Fruit fly (Drosophila melanogaster): Measurements from ENCODE around the gene twin.

The twin gene

dm6 chr3R:24193373-24193879 is 28.3 kb downstream of the twin start, which contains the start of the genes SMC6 and CG6204 (continued):
- TF ChIP-seq CG13287 (GFP tag; IDR thresholded peaks at IDR 0.05; ENCODE audit: partially characterized antibody) (peak; percentile 52), NC2β (GFP tag; optimal IDR thresholded peaks at IDR 0.05) (peak; percentile 77), CG4404 (GFP tag; IDR thresholded peaks at IDR 0.05) (peak; percentile 95), gsb (GFP tag; IDR thresholded peaks at IDR 0.05) (peak; percentile 85), CG12071 (GFP tag; optimal IDR thresholded peaks at IDR 0.05) (peak; percentile 89), CG31224 (GFP tag; IDR thresholded peaks at IDR 0.05) (peak; percentile 89), mirr (GFP tag; optimal IDR thresholded peaks at IDR 0.05) (peak; percentile 83), al (GFP tag; IDR thresholded peaks at IDR 0.05) (peak; percentile 95), Usf (GFP tag; optimal IDR thresholded peaks at IDR 0.05) (peak; percentile 88), CG11247 (GFP tag; IDR thresholded peaks at IDR 0.05) (peak; percentile 94), CG5180 (GFP tag; optimal IDR thresholded peaks at IDR 0.05) (no peak), CG4707 (GFP tag; optimal IDR thresholded peaks at IDR 0.05) (peak; percentile 78), gem (tag; optimal IDR thresholded peaks at IDR 0.05) (peak; percentile 97), Blimp-1 (GFP tag; optimal IDR thresholded peaks at IDR 0.05) (peak; percentile 90), nau (GFP tag; optimal IDR thresholded peaks at IDR 0.05) (no peak), CG15269 (tag; optimal IDR thresholded peaks at IDR 0.05) (peak; percentile 96), Hmr (GFP tag; optimal IDR thresholded peaks at IDR 0.05) (peak; percentile 94), lab (GFP tag; optimal IDR thresholded peaks at IDR 0.05) (peak; percentile 95), Dad (GFP tag; optimal IDR thresholded peaks at IDR 0.05) (peak; percentile 78), Dek (tag; optimal IDR thresholded peaks at IDR 0.05) (peak; percentile 94), CG7357 (GFP tag; IDR thresholded peaks at IDR 0.05) (peak; percentile 90), pros (GFP tag; optimal IDR thresholded peaks at IDR 0.05) (peak; percentile 20), MESR4 (GFP tag; optimal IDR thresholded peaks at IDR 0.05) (no peak), ttk (GFP tag; IDR thresholded peaks at IDR 0.05) (peak; percentile 89), kay (GFP tag; optimal IDR thresholded peaks at IDR 0.05) (peak; percentile 85), CG17612 (GFP tag; IDR thresholded peaks at IDR 0.05) (peak; percentile 75), Optix (GFP tag; IDR thresholded peaks at IDR 0.05) (no peak), CG8944 (GFP tag; optimal IDR thresholded peaks at IDR 0.05) (peak; percentile 70), CG11456 (GFP tag; IDR thresholded peaks at IDR 0.05) (peak; percentile 93), CkIIα-i1 (GFP tag; IDR thresholded peaks at IDR 0.05) (peak; percentile 70; the same call in 1 of the 2 replicates), Med (GFP tag) (peak; percentile 96), zfh1 (GFP tag; IDR thresholded peaks at IDR 0.05) (peak; percentile 93), bab2 (GFP tag; optimal IDR thresholded peaks at IDR 0.05) (peak; percentile 83), repo (GFP tag; optimal IDR thresholded peaks at IDR 0.05) (peak; percentile 68), CG1233 (GFP tag; optimal IDR thresholded peaks at IDR 0.05) (peak; percentile 90), CG8089 (GFP tag; optimal IDR thresholded peaks at IDR 0.05) (peak; percentile 53), CG1529 (GFP tag; optimal IDR thresholded peaks at IDR 0.05) (peak; percentile 71), CG3163 (GFP tag; optimal IDR thresholded peaks at IDR 0.05) (peak; percentile 38), CG33557 (GFP tag; optimal IDR thresholded peaks at IDR 0.05) (peak; percentile 87)

dm6 chr3R:24188619-24189018 is 33.1 kb downstream of the twin start, which contains the start of gene CG5515:
CG5515 (minus strand) TSS chr3R:24188896.
- TF ChIP-seq CG3838 (GFP tag; optimal IDR thresholded peaks at IDR 0.05) (no peak), NFAT (GFP tag; IDR thresholded peaks at IDR 0.05) (peak; percentile 70), E2f1 (GFP tag; IDR thresholded peaks at IDR 0.05) (peak; percentile 75), Hr78 (GFP tag; optimal IDR thresholded peaks at IDR 0.05) (no peak), gem (tag; optimal IDR thresholded peaks at IDR 0.05) (peak; percentile 92), CG7271 (tag; optimal IDR thresholded peaks at IDR 0.05) (no peak), sc (optimal IDR thresholded peaks at IDR 0.05) (no peak), sc (GFP tag; optimal IDR thresholded peaks at IDR 0.05) (peak; percentile 20), CG34422 (GFP tag; IDR thresholded peaks at IDR 0.05) (peak; percentile 86), CG10979 (tag; optimal IDR thresholded peaks at IDR 0.05) (peak; percentile 84), salm (tag; optimal IDR thresholded peaks at IDR 0.05) (no peak), da (GFP tag; optimal IDR thresholded peaks at IDR 0.05) (peak; percentile 44), Sox102F (GFP tag; optimal IDR thresholded peaks at IDR 0.05) (peak; percentile 88), D (optimal IDR thresholded peaks at IDR 0.05) (no peak), D (GFP tag; optimal IDR thresholded peaks at IDR 0.05) (peak; percentile 30)
